Worm (Caenorhabditis elegans) whole organism, L4 larva: ENCODE measurements around the gene lys-6.

Experiments used
- D1046.2 ChIP-seq: fragments of 200-800 bp; sonication (Bioruptor generic); IDR thresholded peaks from 2 replicates; pipeline ENCODE4 v1.3.6; 2022; ENCODE audit warnings: missing genetic modification characterization, missing compliant biosample characterization
- F10B5.3 ChIP-seq: sonication (generic microtip); optimal IDR thresholded peaks from 2 replicates; lab custom pipeline; 2016; ENCODE audit warnings: mild to moderate bottlenecking, missing genetic modification characterization, missing compliant biosample characterization
- R02D3.7 ChIP-seq: fragments of 150-350 bp; sonication (generic microtip); optimal IDR thresholded peaks from 3 replicates; lab custom pipeline; 2014; ENCODE audit warnings: missing biosample characterization, missing genetic modification characterization
- Y48G9A.11 ChIP-seq: fragments of 200-800 bp; sonication (Bioruptor generic); IDR thresholded peaks from 2 replicates; pipeline ENCODE4 v1.3.6; 2022; ENCODE audit warnings: missing genetic modification reagents, missing genetic modification characterization, missing compliant biosample characterization
- Y5F2A.4 ChIP-seq: fragments of 200-800 bp; sonication (Bioruptor generic); optimal IDR thresholded peaks from 2 replicates; lab custom pipeline; 2018; ENCODE audit warnings: mild to moderate bottlenecking, missing genetic modification characterization, missing compliant biosample characterization
- ZK546.5 ChIP-seq, 2 experiments: sonication (generic microtip); optimal IDR thresholded peaks; 2 replicates each; lab custom pipeline; 2017; ENCODE audit warnings: missing biosample characterization in 2 of 2, missing genetic modification characterization in 2 of 2
- aha-1 ChIP-seq: fragments of 150-350 bp; peaks from one replicate; lab custom pipeline; 2014; ENCODE audit warnings: missing biosample characterization, missing genetic modification characterization
- attf-4 ChIP-seq: sonication (generic microtip); optimal IDR thresholded peaks from 3 replicates; lab custom pipeline; 2017; ENCODE audit warnings: missing biosample characterization, missing genetic modification characterization
- ceh-44 ChIP-seq: fragments of 200-800 bp; sonication (Bioruptor generic); IDR thresholded peaks from 2 replicates; pipeline ENCODE4 v1.3.6; 2022; ENCODE audit warnings: missing genetic modification reagents, missing genetic modification characterization, missing compliant biosample characterization
- ceh-82 ChIP-seq: sonication (generic microtip); optimal IDR thresholded peaks from 2 replicates; lab custom pipeline; 2017; ENCODE audit warnings: missing biosample characterization, missing genetic modification characterization
- daf-16 ChIP-seq, 3 experiments: sonication (generic microtip); optimal IDR thresholded peaks; 2 replicates each; lab custom pipeline; 2016 to 2017; ENCODE audit warnings: missing genetic modification characterization in 3 of 3, missing genetic modification reagents in 3 of 3, mild to moderate bottlenecking in 2 of 3, missing compliant biosample characterization in 2 of 3, missing biosample characterization in 1 of 3, moderate library complexity in 1 of 3
- daf-19 ChIP-seq: fragments of 200-800 bp; sonication (Bioruptor generic); conservative IDR thresholded peaks from 2 replicates; pipeline ENCODE4 v1.3.6; 2022; ENCODE audit warnings: missing genetic modification characterization, missing compliant biosample characterization
- dpl-1 ChIP-seq: fragments of 150-350 bp; optimal IDR thresholded peaks from 2 replicates; lab custom pipeline; 2014; ENCODE audit warnings: missing biosample characterization, missing genetic modification reagents, missing genetic modification characterization
- dve-1 ChIP-seq: sonication (generic microtip); optimal IDR thresholded peaks from 2 replicates; lab custom pipeline; 2017; ENCODE audit warnings: antibody characterized with exemption, mild to moderate bottlenecking, missing genetic modification characterization, missing compliant biosample characterization; ENCODE audit not compliant: insufficient read depth
- hlh-11 ChIP-seq: fragments of 200-800 bp; sonication (Bioruptor generic); optimal IDR thresholded peaks from 2 replicates; lab custom pipeline; 2018; ENCODE audit warnings: mild to moderate bottlenecking, missing genetic modification characterization, missing compliant biosample characterization
- hlh-30 ChIP-seq: sonication (generic microtip); optimal IDR thresholded peaks from 2 replicates; lab custom pipeline; 2017; ENCODE audit warnings: antibody characterized with exemption, mild to moderate bottlenecking, missing genetic modification characterization, missing compliant biosample characterization; ENCODE audit not compliant: insufficient read depth
- hmg-1.1 ChIP-seq: fragments of 200-800 bp; sonication (Bioruptor generic); IDR thresholded peaks from 2 replicates; pipeline ENCODE4 v1.3.6; 2022; ENCODE audit warnings: missing genetic modification reagents, missing genetic modification characterization, missing compliant biosample characterization
- lin-38 ChIP-seq: fragments of 200-800 bp; sonication (Bioruptor generic); IDR thresholded peaks from 2 replicates; pipeline ENCODE4 v1.3.6; 2022; ENCODE audit warnings: missing genetic modification reagents, missing genetic modification characterization, missing compliant biosample characterization
- lir-3 ChIP-seq: sonication (generic microtip); optimal IDR thresholded peaks from 2 replicates; lab custom pipeline; 2016; ENCODE audit warnings: mild to moderate bottlenecking, missing genetic modification characterization, missing compliant biosample characterization
- lsy-2 ChIP-seq, 2 experiments: fragments of 150-350 bp in 1 of 2; sonication (generic microtip) in 1 of 2; optimal IDR thresholded peaks; 2 replicates each; lab custom pipeline; 2014 to 2017; ENCODE audit warnings: missing biosample characterization in 2 of 2, missing genetic modification characterization in 2 of 2
- madf-9 ChIP-seq: fragments of 200-800 bp; sonication (Bioruptor generic); conservative IDR thresholded peaks from 2 replicates; pipeline ENCODE4 v1.3.6; 2022; ENCODE audit warnings: missing genetic modification reagents, missing genetic modification characterization, missing compliant biosample characterization
- mdl-1 ChIP-seq, 2 experiments: fragments of 150-350 bp in 1 of 2; sonication (generic microtip) in 1 of 2; optimal IDR thresholded peaks; 2 replicates each; lab custom pipeline; 2014 to 2017; ENCODE audit warnings: missing biosample characterization in 2 of 2, missing genetic modification characterization in 2 of 2
- mdt-29 ChIP-seq: fragments of 200-800 bp; sonication (Bioruptor generic); IDR thresholded peaks from 2 replicates; pipeline ENCODE4 v1.3.6; 2022; ENCODE audit warnings: missing genetic modification reagents, missing genetic modification characterization, missing compliant biosample characterization
- mep-1 ChIP-seq: fragments of 150-350 bp; sonication (generic microtip); optimal IDR thresholded peaks from 3 replicates; lab custom pipeline; 2014; ENCODE audit warnings: missing biosample characterization, missing genetic modification characterization
- nhr-11 ChIP-seq: fragments of 150-350 bp; optimal IDR thresholded peaks from 2 replicates; lab custom pipeline; 2014; ENCODE audit warnings: missing biosample characterization, missing genetic modification characterization
- nhr-28 ChIP-seq: fragments of 150-350 bp; optimal IDR thresholded peaks from 2 replicates; lab custom pipeline; 2014; ENCODE audit warnings: missing biosample characterization, missing genetic modification characterization
- nhr-76 ChIP-seq: fragments of 150-350 bp; optimal IDR thresholded peaks from 2 replicates; lab custom pipeline; 2014; ENCODE audit warnings: missing biosample characterization, missing genetic modification characterization
- pqm-1 ChIP-seq: sonication (generic microtip); optimal IDR thresholded peaks from 2 replicates; lab custom pipeline; 2017; ENCODE audit warnings: missing biosample characterization, missing genetic modification characterization
- skn-1 ChIP-seq: fragments of 150-350 bp; optimal IDR thresholded peaks from 2 replicates; lab custom pipeline; 2014; ENCODE audit warnings: missing biosample characterization, missing genetic modification characterization
- unc-39 ChIP-seq: sonication (generic microtip); optimal IDR thresholded peaks from 2 replicates; lab custom pipeline; 2017; ENCODE audit warnings: missing biosample characterization, missing genetic modification characterization
- unc-62 ChIP-seq, 3 experiments: fragments of 150-350 bp in 1 of 3; sonication (generic microtip); optimal IDR thresholded peaks in 2 of 3; peaks in 1 of 3; 1 replicate in 1 of 3; 2 replicates in 2 of 3; lab custom pipeline; 2014 to 2017; ENCODE audit warnings: missing biosample characterization in 3 of 3, missing genetic modification characterization in 3 of 3, missing genetic modification reagents in 3 of 3, missing genotype in 1 of 3
- vab-7 ChIP-seq: fragments of 200-800 bp; sonication (Bioruptor generic); IDR thresholded peaks from 2 replicates; pipeline ENCODE4 v1.3.6; 2022; ENCODE audit warnings: missing genetic modification reagents, missing genetic modification characterization, missing compliant biosample characterization

The lys-6 gene

DNA sequence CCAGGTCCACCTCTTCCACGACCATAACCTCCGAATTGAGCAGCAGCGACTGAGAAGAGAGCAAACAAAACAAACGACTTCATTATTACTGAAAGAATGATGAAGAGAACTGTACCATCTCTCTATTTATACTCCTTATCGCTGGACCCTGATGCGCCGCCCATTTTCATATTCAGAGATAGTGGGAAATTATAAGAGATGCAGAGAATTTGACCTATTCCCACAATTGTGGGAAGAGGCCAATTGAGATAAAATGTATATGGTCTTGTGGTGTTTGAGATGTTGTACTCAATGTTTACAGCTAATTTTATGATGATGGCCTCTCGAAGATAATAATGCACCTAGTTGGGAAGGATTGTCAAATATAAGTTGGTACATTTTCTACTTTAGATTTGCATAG is 13.2 kb upstream of the lys-6 start, which contains the start of gene ttr-50:
Gene ttr-50, minus strand, starts transcription at position 101 of the 400 bp plus-strand sequence.
- TF ChIP-seq nhr-11 (tag; lab: Kevin White, UChicago): no peak
- no peak for TF ChIP-seq ZK546.5 (tag; optimal IDR thresholded peaks at IDR 0.05; lab: Kevin White, UChicago)
- TF ChIP-seq ceh-44 (GFP tag; lab: Robert Waterston, UW): no peak
- no peak for TF ChIP-seq lir-3 (tag; lab: Kevin White, UChicago)
- no peak for TF ChIP-seq ceh-82 (tag; lab: Kevin White, UChicago)
- TF ChIP-seq nhr-76 (tag; lab: Kevin White, UChicago): no peak
- no peak for TF ChIP-seq Y48G9A.11
- TF ChIP-seq attf-4 (tag; lab: Kevin White, UChicago): no peak
- no peak for TF ChIP-seq R02D3.7
- no peak for TF ChIP-seq unc-39 (tag; lab: Kevin White, UChicago)
- TF ChIP-seq dpl-1 (GFP tag; lab: Kevin White, UChicago): no peak

ce11 chrIV:11638016-11638415 is 10.3 kb upstream of the lys-6 start, which contains the start of gene rbm-17:
Gene rbm-17, plus strand, starts transcription at chrIV:11638316.
- TF ChIP-seq aha-1: peak; percentile 43
- no peak for TF ChIP-seq pqm-1
- no peak for TF ChIP-seq hmg-1.1
- no peak for TF ChIP-seq lir-3 (tag; lab: Kevin White, UChicago)
- TF ChIP-seq madf-9 (GFP tag; lab: Robert Waterston, UW): no peak
- TF ChIP-seq Y5F2A.4: no peak
- no peak for TF ChIP-seq vab-7 (GFP tag; lab: Robert Waterston, UW)
- no peak for TF ChIP-seq R02D3.7
- no peak for TF ChIP-seq daf-16 (GFP tag; optimal IDR thresholded peaks at IDR 0.05; lab: Kevin White, UChicago)
- no peak for TF ChIP-seq daf-16 (tag; optimal IDR thresholded peaks at IDR 0.05; lab: Kevin White, UChicago)
- TF ChIP-seq skn-1 (tag; lab: Kevin White, UChicago): no peak
- TF ChIP-seq unc-62 (GFP tag; optimal IDR thresholded peaks at IDR 0.05 in 1 of 2; lab: Kevin White, UChicago): peak in 1 of 2 experiments; percentile 1
- no peak for TF ChIP-seq unc-62 (tag; optimal IDR thresholded peaks at IDR 0.05; lab: Kevin White, UChicago)
- no peak for TF ChIP-seq mdt-29
- TF ChIP-seq F10B5.3: no peak
- peak in 1 of 2 experiments; percentile 9 for TF ChIP-seq lsy-2 (tag; optimal IDR thresholded peaks at IDR 0.05; lab: Kevin White, UChicago)
- no peak for TF ChIP-seq daf-19
- no peak for TF ChIP-seq nhr-76 (tag; lab: Kevin White, UChicago)
- TF ChIP-seq, all 104 proteins: peak for 3

DNA sequence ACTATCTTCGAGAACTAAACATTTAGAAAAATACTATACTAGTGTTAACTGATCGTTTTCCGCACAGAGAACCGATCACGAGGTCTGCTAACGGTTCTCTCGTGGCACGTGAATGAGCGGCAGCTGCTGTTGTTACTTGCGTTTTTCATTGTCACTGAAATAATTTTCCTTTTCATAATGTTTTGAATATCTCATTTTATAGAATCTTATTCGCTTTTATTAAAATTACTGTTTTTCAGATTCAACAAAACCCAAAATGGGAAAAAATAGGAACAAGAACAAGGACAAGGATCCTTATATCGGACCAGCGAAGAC is 8.6 kb upstream of the lys-6 start, which contains the start of gene F58B3.6:
Gene F58B3.6, plus strand, starts transcription at position 240 of the 315 bp plus-strand sequence.
- peak; percentile 30 for TF ChIP-seq mep-1
- TF ChIP-seq hlh-11: peak; percentile 74
- TF ChIP-seq aha-1: peak; percentile 62
- TF ChIP-seq lin-38 (GFP tag; lab: Robert Waterston, UW): no peak; the same call in 1 of the 2 replicates
- TF ChIP-seq hmg-1.1: 0 out of 2 replicates have a peak, but pooled peaks have one; percentile 24
- TF ChIP-seq daf-16 (GFP tag; optimal IDR thresholded peaks at IDR 0.05; lab: Kevin White, UChicago): peak in 1 of 2 experiments; percentile 2
- TF ChIP-seq daf-16 (tag; optimal IDR thresholded peaks at IDR 0.05; lab: Kevin White, UChicago): no peak
- peak; percentile 83 for TF ChIP-seq dve-1 (tag; lab: Kevin White, UChicago)
- TF ChIP-seq mdl-1 (tag; optimal IDR thresholded peaks at IDR 0.05; lab: Kevin White, UChicago): peak in 1 of 2 experiments; percentile 64
- TF ChIP-seq hlh-30 (tag; lab: Kevin White, UChicago): peak; percentile 96
- TF ChIP-seq nhr-11 (tag; lab: Kevin White, UChicago): peak; percentile 37
- TF ChIP-seq D1046.2 (GFP tag; lab: Robert Waterston, UW): no peak
- no peak for TF ChIP-seq Y48G9A.11
- peak in 1 of 2 experiments; percentile 38 for TF ChIP-seq lsy-2 (tag; optimal IDR thresholded peaks at IDR 0.05; lab: Kevin White, UChicago)
- TF ChIP-seq nhr-28 (tag; lab: Kevin White, UChicago): peak; percentile 72
